Worm (Caenorhabditis elegans) whole organism, L1 larva: ENCODE measurements around the gene clec-22.

Source experiments
- ceh-90 ChIP-seq: sonication (generic microtip); optimal IDR thresholded peaks from 2 replicates; lab custom pipeline; 2016; ENCODE audit warnings: missing genetic modification characterization, missing compliant biosample characterization
- fos-1 ChIP-seq: fragments of 150-350 bp; optimal IDR thresholded peaks from 2 replicates; lab custom pipeline; 2014; ENCODE audit warnings: missing biosample characterization, missing genetic modification characterization
- lin-13 ChIP-seq: fragments of 150-350 bp; optimal IDR thresholded peaks from 2 replicates; lab custom pipeline; 2014; ENCODE audit warnings: missing biosample characterization, missing genetic modification reagents, missing genetic modification characterization
- lin-15B ChIP-seq: fragments of 150-350 bp; sonication (generic microtip); optimal IDR thresholded peaks from 3 replicates; lab custom pipeline; 2014; ENCODE audit warnings: missing biosample characterization, missing genetic modification characterization
- pqm-1 ChIP-seq: sonication (generic microtip); optimal IDR thresholded peaks from 3 replicates; lab custom pipeline; 2017; ENCODE audit warnings: missing biosample characterization, missing genetic modification characterization

DNA sequence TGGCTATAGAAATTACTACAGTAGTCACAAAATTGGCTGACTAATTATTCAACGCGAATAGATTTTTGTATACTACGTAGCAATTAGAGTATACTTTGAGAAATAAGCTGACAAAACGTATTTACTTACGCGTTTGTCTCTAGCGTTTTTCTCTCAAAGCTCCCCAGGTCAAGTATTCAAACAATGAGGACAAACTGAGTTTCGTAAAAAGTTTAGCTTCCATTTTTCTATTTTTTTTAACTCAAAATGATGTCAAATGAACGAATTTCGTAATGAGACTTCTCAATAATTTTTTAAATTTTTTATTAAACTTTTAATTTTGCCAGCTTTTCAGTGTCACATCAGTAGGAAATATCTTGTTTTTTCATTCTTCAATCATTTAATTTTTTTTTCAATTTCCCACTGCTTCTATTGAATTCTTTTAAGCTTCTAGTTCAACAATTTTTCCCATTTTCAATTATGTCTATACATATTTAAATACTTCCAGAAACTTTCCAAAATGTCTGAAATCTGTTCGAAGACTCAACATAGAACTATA is 30.6 kb downstream of the clec-22 start, which contains the start of the genes ifas-2 and fbxa-44:
- no peak for TF ChIP-seq pqm-1 (tag; lab: Kevin White, UChicago)
- TF ChIP-seq fos-1 (tag; lab: Kevin White, UChicago), result no peak
- no peak for TF ChIP-seq ceh-90
- TF ChIP-seq lin-13 (GFP tag; lab: Kevin White, UChicago), result no peak
- no peak for TF ChIP-seq lin-15B (tag; lab: Kevin White, UChicago)
